Worm (Caenorhabditis elegans) whole organism, young adult: ENCODE results near the gene F57B9.8.

Experiments used
- Y53G8AR.9 ChIP-seq: fragments of 200-800 bp; sonication (Bioruptor generic); conservative IDR thresholded peaks from 2 replicates; pipeline ENCODE4 v1.3.6; 2022; ENCODE audit warnings: missing genetic modification reagents, missing genetic modification characterization, missing compliant biosample characterization
- egrh-3 ChIP-seq: fragments of 200-800 bp; sonication (Bioruptor generic); IDR thresholded peaks from 2 replicates; pipeline ENCODE4 v1.3.6; 2022; ENCODE audit warnings: missing genetic modification reagents, missing genetic modification characterization, missing compliant biosample characterization
- fkh-3 ChIP-seq: sonication (generic microtip); optimal IDR thresholded peaks from 2 replicates; lab custom pipeline; 2016; ENCODE audit warnings: mild to moderate bottlenecking, missing genetic modification characterization, missing compliant biosample characterization

DNA sequence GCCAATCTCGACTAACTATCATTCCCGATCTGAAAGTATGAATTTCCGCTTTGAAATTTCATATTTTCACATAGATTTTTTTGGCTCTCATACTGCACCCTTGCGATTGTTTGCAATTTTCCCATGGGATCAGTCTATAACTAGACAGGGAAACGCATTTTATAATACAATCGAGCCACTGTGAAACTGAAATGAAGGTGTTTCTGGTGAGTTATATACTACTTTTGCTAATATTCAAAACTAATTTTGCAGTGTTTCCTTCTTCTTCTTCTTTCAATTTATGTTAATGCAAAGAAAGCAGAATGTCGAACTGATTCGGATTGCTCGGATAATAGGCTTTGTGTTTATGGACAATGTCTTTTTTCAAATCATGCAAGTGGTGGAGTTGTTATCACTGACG, 49.2 kb downstream of the F57B9.8 start:
- TF ChIP-seq Y53G8AR.9 (no peak), egrh-3 (GFP tag; lab: Robert Waterston, UW) (no peak), fkh-3 (tag; lab: Kevin White, UChicago) (no peak)
